Worm (Caenorhabditis elegans) whole organism, late embryonic: ENCODE measurements around the gene F56C4.2.

Experiments
- T23F11.4 ChIP-seq: fragments of 200-800 bp; sonication (Bioruptor generic); optimal IDR thresholded peaks from 2 replicates; lab custom pipeline; 2018; ENCODE audit warnings: mild to moderate bottlenecking, missing genetic modification characterization, missing compliant biosample characterization
- eyg-1 ChIP-seq: sonication (generic microtip); optimal IDR thresholded peaks from 2 replicates; lab custom pipeline; 2016; ENCODE audit warnings: missing genotype, missing genetic modification characterization, missing compliant biosample characterization
- pqm-1 ChIP-seq: sonication (generic microtip); optimal IDR thresholded peaks from 2 replicates; lab custom pipeline; 2016; ENCODE audit warnings: missing genetic modification characterization, missing compliant biosample characterization

DNA sequence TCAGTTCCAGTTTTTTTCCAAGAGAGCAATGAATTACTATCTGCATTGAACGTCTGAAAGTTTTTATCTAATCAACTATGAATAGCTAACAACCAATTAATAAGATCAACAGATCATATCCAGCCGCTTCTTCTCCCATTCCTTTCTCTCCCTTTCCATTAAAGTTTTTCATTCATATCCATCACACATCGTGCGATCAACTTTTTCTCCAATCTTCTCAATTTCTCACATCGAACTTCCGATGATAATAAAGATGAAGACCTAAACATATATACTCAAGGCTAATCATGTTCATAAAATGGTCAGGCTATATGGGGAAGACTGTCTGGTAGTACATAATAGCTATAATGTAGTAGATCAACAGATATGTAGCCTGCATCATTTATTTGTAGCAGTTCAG is 26.8 kb upstream of the F56C4.2 start:
- TF ChIP-seq T23F11.4 (no peak), eyg-1 (tag; lab: Kevin White, UChicago) (no peak), pqm-1 (tag; lab: Kevin White, UChicago) (no peak)
